Worm (Caenorhabditis elegans) whole organism, L3 larva: ENCODE data around the gene clec-141.
A peak's percentile ranks its signal among the peaks of the same experiment; 100 is the strongest.

Experiments used
- egl-27 ChIP-seq: sonication (generic microtip); optimal IDR thresholded peaks from 4 replicates; lab custom pipeline; 2017; ENCODE audit warnings: missing biosample characterization, missing genetic modification reagents, missing genetic modification characterization
- lin-15B ChIP-seq: fragments of 150-350 bp; optimal IDR thresholded peaks from 2 replicates; lab custom pipeline; 2014; ENCODE audit warnings: missing biosample characterization, missing genetic modification characterization
- nhr-12 ChIP-seq: fragments of 150-350 bp; optimal IDR thresholded peaks from 2 replicates; lab custom pipeline; 2014; ENCODE audit warnings: missing biosample characterization, missing genetic modification characterization
- ztf-11 ChIP-seq: fragments of 150-350 bp; optimal IDR thresholded peaks from 2 replicates; lab custom pipeline; 2014; ENCODE audit warnings: missing biosample characterization, missing genetic modification characterization

- TF ChIP-seq ztf-11 (tag; lab: Kevin White, UChicago) (no peak), lin-15B (peak; percentile 89), nhr-12 (tag; lab: Kevin White, UChicago) (no peak), egl-27 (tag; lab: Kevin White, UChicago) (no peak)
Observed at ce11 chrII:5358137-5358745, 49.2 kb downstream of the clec-141 start, which contains the start of the genes F09E5.11 and bmy-1.
